Worm (Caenorhabditis elegans): Measurements from ENCODE around the gene Y39A3B.8.

The Y39A3B.8 gene

ce11 chrIII:2027517-2027916 lies 39.7 kb downstream of the Y39A3B.8 start:
- TF ChIP-seq hlh-1 (tag; optimal IDR thresholded peaks at IDR 0.05) (peak; percentile 48), unc-62 (GFP tag; optimal IDR thresholded peaks at IDR 0.05) (peak; percentile 53), lin-13 (tag; optimal IDR thresholded peaks at IDR 0.05) (no peak), ces-1 (GFP tag; optimal IDR thresholded peaks at IDR 0.05) (no peak)

ce11 chrIII:2030776-2031565 lies 43.2 kb downstream of the Y39A3B.8 start:
- TF ChIP-seq nhr-28 (tag; optimal IDR thresholded peaks at IDR 0.05) (no peak), mab-5 (tag; optimal IDR thresholded peaks at IDR 0.05) (no peak), snpc-4 (tag; optimal IDR thresholded peaks at IDR 0.05) (no peak), ztf-11 (tag; optimal IDR thresholded peaks at IDR 0.05) (no peak), drap-1 (GFP tag; optimal IDR thresholded peaks at IDR 0.05) (no peak), lin-32 (GFP tag; optimal IDR thresholded peaks at IDR 0.05) (no peak), zip-8 (tag; optimal IDR thresholded peaks at IDR 0.05) (no peak), ham-2 (GFP tag; optimal IDR thresholded peaks at IDR 0.05) (no peak), tbx-8 (GFP tag; optimal IDR thresholded peaks at IDR 0.05) (no peak), unc-39 (tag; optimal IDR thresholded peaks at IDR 0.05) (no peak), elt-3 (tag; optimal IDR thresholded peaks at IDR 0.05) (no peak), nhr-237 (tag; optimal IDR thresholded peaks at IDR 0.05) (no peak), elt-1 (tag; optimal IDR thresholded peaks at IDR 0.05; ENCODE audit: borderline replicate concordance, insufficient read depth) (no peak)

ce11 chrIII:2031746-2032145 lies 44.0 kb downstream of the Y39A3B.8 start:
- TF ChIP-seq unc-120 (tag; optimal IDR thresholded peaks at IDR 0.05; ENCODE audit: poor library complexity, severe bottlenecking): no peak
- no peak for TF ChIP-seq ztf-11 (tag; optimal IDR thresholded peaks at IDR 0.05)
- TF ChIP-seq ceh-39 (tag; optimal IDR thresholded peaks at IDR 0.05): no peak
- no peak for TF ChIP-seq blmp-1 (tag; optimal IDR thresholded peaks at IDR 0.05)
- no peak for TF ChIP-seq ceh-43 (GFP tag; optimal IDR thresholded peaks at IDR 0.05)
- no peak for TF ChIP-seq tbx-8 (GFP tag; optimal IDR thresholded peaks at IDR 0.05)

ce11 chrIII:2032327-2033093 lies 44.7 kb downstream of the Y39A3B.8 start:
- TF ChIP-seq cnd-1 (tag; optimal IDR thresholded peaks at IDR 0.05) (no peak), ces-1 (GFP tag; optimal IDR thresholded peaks at IDR 0.05) (peak; percentile 58), unc-120 (tag; optimal IDR thresholded peaks at IDR 0.05; ENCODE audit: poor library complexity, severe bottlenecking) (peak; percentile 17)
